Worm (Caenorhabditis elegans) whole organism, early embryonic: Measurements from ENCODE around the gene crb-1.

Source experiments
- ama-1 ChIP-seq: fragments of 150-350 bp; optimal IDR thresholded peaks from 2 replicates; lab custom pipeline; 2014
- ceh-13 ChIP-seq: fragments of 200-800 bp; sonication (Bioruptor generic); optimal IDR thresholded peaks from 2 replicates; lab custom pipeline; 2018; ENCODE audit warnings: mild to moderate bottlenecking, missing genetic modification characterization, missing compliant biosample characterization
- ceh-36 ChIP-seq: sonication (generic microtip); optimal IDR thresholded peaks from 2 replicates; lab custom pipeline; 2016; ENCODE audit warnings: missing genetic modification characterization, inconsistent platforms, missing compliant biosample characterization

ce11 chrX:17424595-17424913 lies 10.7 kb upstream of the crb-1 start:
- TF ChIP-seq ceh-36 (tag; lab: Kevin White, UChicago): no peak
- no peak for TF ChIP-seq ceh-13 (GFP tag; lab: Kevin White, UChicago)
- no peak for TF ChIP-seq ama-1
